Worm (Caenorhabditis elegans) whole organism, early embryonic: Measurements from ENCODE around the gene nstp-6.

Experiments used
- B0310.2 ChIP-seq: sonication (generic microtip); optimal IDR thresholded peaks from 2 replicates; lab custom pipeline; 2016; ENCODE audit warnings: mild to moderate bottlenecking, missing genetic modification characterization, missing compliant biosample characterization
- F13C5.2 ChIP-seq: sonication (generic microtip); optimal IDR thresholded peaks from 2 replicates; lab custom pipeline; 2017; ENCODE audit warnings: mild to moderate bottlenecking, missing genetic modification characterization, inconsistent platforms, missing compliant biosample characterization
- aly-1 ChIP-seq: sonication (generic microtip); optimal IDR thresholded peaks from 2 replicates; lab custom pipeline; 2016; ENCODE audit warnings: missing genetic modification characterization, missing compliant biosample characterization
- ama-1 ChIP-seq: fragments of 150-350 bp; optimal IDR thresholded peaks from 2 replicates; lab custom pipeline; 2014
- ceh-13 ChIP-seq: fragments of 200-800 bp; sonication (Bioruptor generic); optimal IDR thresholded peaks from 2 replicates; lab custom pipeline; 2018; ENCODE audit warnings: mild to moderate bottlenecking, missing genetic modification characterization, missing compliant biosample characterization
- ceh-36 ChIP-seq: sonication (generic microtip); optimal IDR thresholded peaks from 2 replicates; lab custom pipeline; 2016; ENCODE audit warnings: missing genetic modification characterization, inconsistent platforms, missing compliant biosample characterization
- ets-7 ChIP-seq: sonication (generic microtip); optimal IDR thresholded peaks from 2 replicates; lab custom pipeline; 2016; ENCODE audit warnings: missing genotype, missing genetic modification characterization, missing compliant biosample characterization
- flt-1 ChIP-seq: fragments of 200-800 bp; sonication (Bioruptor generic); IDR thresholded peaks from 2 replicates; pipeline ENCODE4 v1.3.6; 2022; ENCODE audit warnings: missing genetic modification characterization, missing compliant biosample characterization
- hmbx-1 ChIP-seq: sonication (generic microtip); optimal IDR thresholded peaks from 2 replicates; lab custom pipeline; 2016; ENCODE audit warnings: mild to moderate bottlenecking, missing genetic modification characterization, missing compliant biosample characterization
- hmg-4 ChIP-seq: fragments of 200-800 bp; sonication (Bioruptor generic); optimal IDR thresholded peaks from 2 replicates; lab custom pipeline; 2018; ENCODE audit warnings: mild to moderate bottlenecking, missing genetic modification characterization, missing compliant biosample characterization
- hnd-1 ChIP-seq: sonication (generic microtip); optimal IDR thresholded peaks from 2 replicates; lab custom pipeline; 2016; ENCODE audit warnings: missing genetic modification characterization, missing compliant biosample characterization
- pes-1 ChIP-seq: fragments of 200-800 bp; sonication (Bioruptor generic); IDR thresholded peaks from 2 replicates; pipeline ENCODE4 v1.3.6; 2022; ENCODE audit warnings: missing genetic modification reagents, missing genetic modification characterization, missing compliant biosample characterization
- scrt-1 ChIP-seq: fragments of 200-800 bp; sonication (Bioruptor generic); IDR thresholded peaks from 2 replicates; pipeline ENCODE4 v1.3.6; 2022; ENCODE audit warnings: missing genetic modification characterization, missing compliant biosample characterization
- sea-1 ChIP-seq: fragments of 200-800 bp; sonication (Bioruptor generic); conservative IDR thresholded peaks from 2 replicates; pipeline ENCODE4 v1.3.6; 2022; ENCODE audit warnings: missing genetic modification characterization, missing compliant biosample characterization
- tbx-11 ChIP-seq: fragments of 200-800 bp; sonication (Bioruptor generic); IDR thresholded peaks from 2 replicates; pipeline ENCODE4 v1.3.6; 2022; ENCODE audit warnings: missing genetic modification characterization, missing compliant biosample characterization
- tbx-37 ChIP-seq: fragments of 200-800 bp; sonication (Bioruptor generic); conservative IDR thresholded peaks from 2 replicates; pipeline ENCODE4 v1.3.6; 2022; ENCODE audit warnings: missing genetic modification reagents, missing genetic modification characterization, missing compliant biosample characterization
- tra-4 ChIP-seq: sonication (generic microtip); optimal IDR thresholded peaks from 2 replicates; lab custom pipeline; 2017; ENCODE audit warnings: missing genetic modification characterization, missing compliant biosample characterization

Gene nstp-6

ce11 chrIV:3568608-3569007 is 21.2 kb upstream of the nstp-6 start, which contains the start of gene otpl-1:
otpl-1 (plus strand) TSS chrIV:3568979.
- TF ChIP-seq tbx-37 (GFP tag; lab: Robert Waterston, UW) (no peak), hmbx-1 (tag; lab: Kevin White, UChicago) (no peak), sea-1 (no peak), ets-7 (tag; lab: Kevin White, UChicago) (no peak), scrt-1 (GFP tag; lab: Robert Waterston, UW) (no peak), aly-1 (tag; lab: Kevin White, UChicago) (no peak), hmg-4 (GFP tag; lab: Kevin White, UChicago) (no peak), F13C5.2 (tag; lab: Kevin White, UChicago) (no peak), flt-1 (GFP tag; lab: Robert Waterston, UW) (no peak), ceh-13 (no peak), ceh-36 (tag; lab: Kevin White, UChicago) (no peak), ama-1 (no peak), hnd-1 (tag; lab: Kevin White, UChicago) (no peak)

- TF ChIP-seq tra-4 (tag; lab: Kevin White, UChicago) (no peak), pes-1 (no peak), sea-1 (no peak), hmg-4 (GFP tag; lab: Kevin White, UChicago) (no peak), B0310.2 (no peak), F13C5.2 (tag; lab: Kevin White, UChicago) (no peak), ama-1 (no peak), scrt-1 (GFP tag; lab: Robert Waterston, UW) (no peak)
Observed at ce11 chrIV:3564901-3565300, 17.5 kb upstream of the nstp-6 start, which contains the start of gene sre-5. sre-5 (plus strand) TSS chrIV:3565201.

- TF ChIP-seq hnd-1 (tag; lab: Kevin White, UChicago) (no peak), B0310.2 (no peak), scrt-1 (GFP tag; lab: Robert Waterston, UW) (no peak), ama-1 (no peak), aly-1 (tag; lab: Kevin White, UChicago) (no peak)
Observed at ce11 chrIV:3559201-3559600, 11.8 kb upstream of the nstp-6 start.

ce11 chrIV:3557331-3557730 is 9.9 kb upstream of the nstp-6 start, which contains the start of gene osm-9:
osm-9 (minus strand) TSS chrIV:3557431.
- TF ChIP-seq tbx-37 (GFP tag; lab: Robert Waterston, UW) (no peak), tbx-11 (GFP tag; lab: Robert Waterston, UW) (no peak), pes-1 (no peak), tra-4 (tag; lab: Kevin White, UChicago) (no peak), hmbx-1 (tag; lab: Kevin White, UChicago) (no peak), ama-1 (no peak), sea-1 (no peak), flt-1 (GFP tag; lab: Robert Waterston, UW) (no peak), F13C5.2 (tag; lab: Kevin White, UChicago) (no peak), hnd-1 (tag; lab: Kevin White, UChicago) (no peak), ceh-13 (no peak), B0310.2 (no peak)

ce11 chrIV:3552933-3553332 is 5.5 kb upstream of the nstp-6 start:
- TF ChIP-seq pes-1 (no peak), hnd-1 (tag; lab: Kevin White, UChicago) (no peak), aly-1 (tag; lab: Kevin White, UChicago) (no peak), flt-1 (GFP tag; lab: Robert Waterston, UW) (no peak), ceh-13 (no peak), scrt-1 (GFP tag; lab: Robert Waterston, UW) (no peak), ets-7 (tag; lab: Kevin White, UChicago) (no peak), ceh-36 (tag; lab: Kevin White, UChicago) (no peak), ama-1 (no peak), sea-1 (no peak), hmg-4 (GFP tag; lab: Kevin White, UChicago) (no peak)

- TF ChIP-seq ama-1 (no peak), tra-4 (tag; lab: Kevin White, UChicago) (peak; percentile 68), ets-7 (tag; lab: Kevin White, UChicago) (no peak), flt-1 (GFP tag; lab: Robert Waterston, UW) (peak; percentile 83), tbx-37 (GFP tag; lab: Robert Waterston, UW) (peak; percentile 66; the same call in 1 of the 2 replicates), B0310.2 (peak; percentile 63), pes-1 (peak; percentile 88), sea-1 (peak; percentile 76), ceh-13 (peak; percentile 10), aly-1 (tag; lab: Kevin White, UChicago) (peak; percentile 71), hmg-4 (GFP tag; lab: Kevin White, UChicago) (peak; percentile 83), scrt-1 (GFP tag; lab: Robert Waterston, UW) (peak; percentile 80), tbx-11 (GFP tag; lab: Robert Waterston, UW) (peak; percentile 69), F13C5.2 (tag; lab: Kevin White, UChicago) (peak; percentile 12), ceh-36 (tag; lab: Kevin White, UChicago) (peak; percentile 68), hmbx-1 (tag; lab: Kevin White, UChicago) (peak; percentile 28), hnd-1 (tag; lab: Kevin White, UChicago) (peak; percentile 43)
Observed at ce11 chrIV:3551777-3552462, 4.5 kb upstream of the nstp-6 start.

ce11 chrIV:3548315-3548714 is 915 bp upstream of the nstp-6 start:
- TF ChIP-seq tbx-11 (GFP tag; lab: Robert Waterston, UW) (no peak), ama-1 (no peak)

- TF ChIP-seq hmg-4 (GFP tag; lab: Kevin White, UChicago) (no peak), ets-7 (tag; lab: Kevin White, UChicago) (no peak), ceh-13 (no peak), F13C5.2 (tag; lab: Kevin White, UChicago) (no peak), flt-1 (GFP tag; lab: Robert Waterston, UW) (no peak), ceh-36 (tag; lab: Kevin White, UChicago) (no peak)
Observed at ce11 chrIV:3545060-3545459, 2.3 kb downstream of the nstp-6 start.
